Fruit fly (Drosophila melanogaster): ENCODE results near the gene spi.

Gene spi

dm6 chr2L:19583926-19584392 is 6.8 kb upstream of the spi start, which contains the start of the genes PCNA2 and CG10366 (continued):
- TF ChIP-seq Scr (GFP tag; IDR thresholded peaks at IDR 0.05; ENCODE audit: partially characterized antibody) (peak; percentile 57), CG10209 (GFP tag; optimal IDR thresholded peaks at IDR 0.05) (peak; percentile 42), grn (GFP tag; optimal IDR thresholded peaks at IDR 0.05) (no peak), CG31388 (GFP tag; optimal IDR thresholded peaks at IDR 0.05) (no peak), CG10565 (GFP tag; optimal IDR thresholded peaks at IDR 0.05) (no peak), GATAe (GFP tag; conservative IDR thresholded peaks at IDR 0.05) (no peak), vnd (GFP tag; IDR thresholded peaks at IDR 0.05; ENCODE audit: partially characterized antibody) (peak; percentile 39; the same call in 1 of the 3 replicates), Blimp-1 (GFP tag; optimal IDR thresholded peaks at IDR 0.05) (peak; percentile 35), sd (tag; optimal IDR thresholded peaks at IDR 0.05) (peak; percentile 10), Spps (tag; optimal IDR thresholded peaks at IDR 0.05) (peak; percentile 17), CG8765 (GFP tag; IDR thresholded peaks at IDR 0.05) (no peak), CG17361 (GFP tag; IDR thresholded peaks at IDR 0.05) (peak; percentile 56; the same call in 2 of the 3 replicates), CG31224 (GFP tag; IDR thresholded peaks at IDR 0.05) (peak; percentile 42; the same call in 1 of the 2 replicates), CG8924 (tag; optimal IDR thresholded peaks at IDR 0.05) (peak; percentile 77), ATbp (GFP tag; optimal IDR thresholded peaks at IDR 0.05) (no peak), repo (GFP tag; optimal IDR thresholded peaks at IDR 0.05) (peak; percentile 61), CG10654 (GFP tag; optimal IDR thresholded peaks at IDR 0.05) (peak; percentile 70), Ada2b (GFP tag; IDR thresholded peaks at IDR 0.05) (peak; percentile 55; the same call in 1 of the 2 replicates), CG2202 (tag; optimal IDR thresholded peaks at IDR 0.05) (peak; percentile 32), Trl (optimal IDR thresholded peaks at IDR 0.05) (no peak), Trl (GFP tag; optimal IDR thresholded peaks at IDR 0.05) (peak; percentile 85), Bdp1 (GFP tag; optimal IDR thresholded peaks at IDR 0.05) (peak; percentile 54), PHDP (tag; optimal IDR thresholded peaks at IDR 0.05) (peak; percentile 48), jumu (GFP tag; optimal IDR thresholded peaks at IDR 0.05) (peak; percentile 78), CG15269 (tag; optimal IDR thresholded peaks at IDR 0.05) (peak; percentile 67), CG12769 (tag; optimal IDR thresholded peaks at IDR 0.05) (peak; percentile 77), mam (GFP tag; optimal IDR thresholded peaks at IDR 0.05) (peak; percentile 77), CG7928 (GFP tag; optimal IDR thresholded peaks at IDR 0.05) (peak; percentile 70), CG3065 (GFP tag; optimal IDR thresholded peaks at IDR 0.05) (peak; percentile 52), CG15514 (GFP tag; optimal IDR thresholded peaks at IDR 0.05) (peak; percentile 100), Dp (GFP tag; optimal IDR thresholded peaks at IDR 0.05) (peak; percentile 61), gro (GFP tag; optimal IDR thresholded peaks at IDR 0.05) (peak; percentile 52), NFAT (GFP tag; IDR thresholded peaks at IDR 0.05) (peak; percentile 52; the same call in 1 of the 2 replicates), maf-S (GFP tag; optimal IDR thresholded peaks at IDR 0.05) (peak; percentile 59), fd102C (GFP tag; optimal IDR thresholded peaks at IDR 0.05) (no peak)

dm6 chr2L:19582185-19582584 is 5.1 kb upstream of the spi start, which contains the start of gene Hakai:
Gene Hakai (minus strand): TSS chr2L:19582474.
- TF ChIP-seq ken (GFP tag; IDR thresholded peaks at IDR 0.05) (peak; percentile 62), insv (GFP tag; optimal IDR thresholded peaks at IDR 0.05) (no peak), CG9609 (GFP tag; optimal IDR thresholded peaks at IDR 0.05) (peak; percentile 64), Med (GFP tag) (peak; percentile 96), pzg (GFP tag; optimal IDR thresholded peaks at IDR 0.05) (peak; percentile 81), CG12071 (GFP tag; optimal IDR thresholded peaks at IDR 0.05) (no peak), CG4328 (GFP tag; optimal IDR thresholded peaks at IDR 0.05) (peak; percentile 33), Dip3 (GFP tag; optimal IDR thresholded peaks at IDR 0.05) (peak; percentile 65), row (GFP tag; IDR thresholded peaks at IDR 0.05) (peak; percentile 73), CTCF (GFP tag; optimal IDR thresholded peaks at IDR 0.05) (no peak), dmrt99B (tag; optimal IDR thresholded peaks at IDR 0.05) (peak; percentile 16), CG30020 (tag; optimal IDR thresholded peaks at IDR 0.05) (peak; percentile 33), tup (GFP tag; optimal IDR thresholded peaks at IDR 0.05) (no peak), Nf-YC (tag; optimal IDR thresholded peaks at IDR 0.05) (peak; percentile 47), ewg (GFP tag; optimal IDR thresholded peaks at IDR 0.05) (peak; percentile 14), CG31365 (tag; optimal IDR thresholded peaks at IDR 0.05) (no peak), scrt (GFP tag; optimal IDR thresholded peaks at IDR 0.05) (no peak), Six4 (GFP tag; optimal IDR thresholded peaks at IDR 0.05) (peak; percentile 73)
